Worm (Caenorhabditis elegans): Measurements from ENCODE around the gene scl-17.

DNA sequence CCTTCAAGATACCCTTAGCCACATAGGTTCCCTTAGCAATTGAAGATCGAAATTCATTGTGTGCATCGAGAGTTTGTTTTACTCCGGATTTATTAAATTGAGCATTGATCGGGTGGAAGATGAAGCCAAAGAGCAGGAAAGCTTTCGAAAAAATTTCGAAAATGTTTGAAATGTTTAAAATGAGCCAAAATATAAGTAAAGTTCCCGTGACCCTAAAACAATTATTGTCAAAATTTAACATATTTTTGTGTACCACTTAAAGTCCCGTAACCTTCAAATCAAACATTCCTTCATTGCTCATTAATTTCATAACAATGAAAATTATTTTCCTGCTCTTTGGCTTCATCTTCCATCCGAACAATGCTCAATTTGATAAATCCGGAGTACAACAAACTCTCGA, at the start of gene scl-17:
- TF ChIP-seq him-1 (tag; optimal IDR thresholded peaks at IDR 0.05) (no peak), W03F9.2 (tag; optimal IDR thresholded peaks at IDR 0.05) (no peak), dao-5 (tag; optimal IDR thresholded peaks at IDR 0.05) (no peak)
